Worm (Caenorhabditis elegans): ENCODE data around the gene C39F7.5.

Gene C39F7.5

DNA sequence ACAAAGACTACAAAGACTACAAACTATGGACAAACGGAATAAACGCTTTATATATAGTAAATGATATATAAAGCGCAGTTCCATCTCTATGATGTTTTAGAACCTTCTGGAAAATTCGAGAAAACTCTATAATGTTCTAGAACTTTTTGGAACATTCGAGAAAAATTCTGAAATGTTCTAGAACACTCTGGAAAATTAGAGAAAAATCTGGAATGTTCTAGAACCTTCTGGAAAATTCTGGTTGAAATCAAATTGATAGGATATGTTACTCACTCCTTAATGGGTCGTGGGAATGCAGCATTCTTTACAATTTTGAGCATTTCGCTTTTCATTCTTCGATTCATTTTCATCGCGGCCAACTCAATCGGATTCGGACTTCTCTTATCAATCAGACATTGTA is 14.0 kb downstream of the C39F7.5 start:
- no peak for TF ChIP-seq nhr-2 (tag; optimal IDR thresholded peaks at IDR 0.05)
- TF ChIP-seq nhr-76 (tag; optimal IDR thresholded peaks at IDR 0.05): no peak
- TF ChIP-seq lsy-2 (tag; optimal IDR thresholded peaks at IDR 0.05): no peak
- no peak for TF ChIP-seq M03D4.4 (tag; optimal IDR thresholded peaks at IDR 0.05)
- TF ChIP-seq ham-2 (GFP tag; optimal IDR thresholded peaks at IDR 0.05): no peak
- no peak for TF ChIP-seq bed-3 (GFP tag; optimal IDR thresholded peaks at IDR 0.05)
- TF ChIP-seq unc-39 (tag; optimal IDR thresholded peaks at IDR 0.05): no peak
- TF ChIP-seq flh-1 (GFP tag; optimal IDR thresholded peaks at IDR 0.05): no peak
- TF ChIP-seq sptf-1 (tag; optimal IDR thresholded peaks at IDR 0.05): no peak
- TF ChIP-seq mep-1 (tag; optimal IDR thresholded peaks at IDR 0.05): no peak
- no peak for TF ChIP-seq mls-2 (tag; optimal IDR thresholded peaks at IDR 0.05)
- no peak for TF ChIP-seq pha-4 (tag; optimal IDR thresholded peaks at IDR 0.05)
- no peak for TF ChIP-seq sem-2 (GFP tag; optimal IDR thresholded peaks at IDR 0.05)
- no peak for TF ChIP-seq drap-1 (GFP tag; optimal IDR thresholded peaks at IDR 0.05)
- TF ChIP-seq unc-120 (tag; optimal IDR thresholded peaks at IDR 0.05; ENCODE audit: poor library complexity, severe bottlenecking): no peak
- TF ChIP-seq ceh-43 (GFP tag; optimal IDR thresholded peaks at IDR 0.05): no peak
- TF ChIP-seq unc-62 (GFP tag; optimal IDR thresholded peaks at IDR 0.05): no peak

- TF ChIP-seq drap-1 (GFP tag; optimal IDR thresholded peaks at IDR 0.05) (no peak), unc-39 (tag; optimal IDR thresholded peaks at IDR 0.05) (no peak), nhr-12 (tag; optimal IDR thresholded peaks at IDR 0.05) (no peak)
Observed at ce11 chrV:1285657-1286123, 21.1 kb downstream of the C39F7.5 start, which contains the start of gene tank-1. TSS of gene tank-1 (minus strand) at chrV:1285707.

ce11 chrV:1287276-1287675 is 22.7 kb downstream of the C39F7.5 start:
- TF ChIP-seq ces-1 (GFP tag; optimal IDR thresholded peaks at IDR 0.05) (no peak), mep-1 (tag; optimal IDR thresholded peaks at IDR 0.05) (no peak), hlh-1 (tag; optimal IDR thresholded peaks at IDR 0.05) (no peak), M03D4.4 (tag; optimal IDR thresholded peaks at IDR 0.05) (no peak), lsy-2 (tag; optimal IDR thresholded peaks at IDR 0.05) (no peak), ceh-43 (GFP tag; optimal IDR thresholded peaks at IDR 0.05) (no peak), nhr-28 (tag; optimal IDR thresholded peaks at IDR 0.05) (no peak), unc-62 (GFP tag; optimal IDR thresholded peaks at IDR 0.05) (no peak), lin-13 (tag; optimal IDR thresholded peaks at IDR 0.05) (no peak), cnd-1 (tag; optimal IDR thresholded peaks at IDR 0.05) (no peak), ham-2 (GFP tag; optimal IDR thresholded peaks at IDR 0.05) (no peak), ztf-11 (tag; optimal IDR thresholded peaks at IDR 0.05) (no peak), bed-3 (GFP tag; optimal IDR thresholded peaks at IDR 0.05) (no peak)

DNA sequence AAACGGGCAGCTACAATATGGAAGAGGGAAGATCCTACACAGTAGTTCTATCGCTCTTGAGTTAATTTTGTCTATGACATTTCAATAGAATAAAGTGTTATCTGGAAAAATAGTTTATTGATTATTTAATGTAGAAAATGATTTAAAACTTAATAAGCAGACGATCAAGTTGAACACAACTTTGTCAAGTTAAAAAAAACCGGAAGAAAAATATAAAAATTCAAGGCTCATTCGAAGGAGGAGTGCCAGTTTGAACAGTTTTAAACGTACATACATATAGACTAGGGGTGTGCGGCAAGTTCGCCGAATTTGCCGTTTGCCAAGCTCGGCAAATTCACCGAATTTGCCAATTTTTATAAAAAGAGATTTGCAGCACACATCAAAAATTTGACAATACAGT is 34.7 kb downstream of the C39F7.5 start, which contains the start of gene egl-2:
Gene egl-2, minus strand, starts transcription at position 101 of the 400 bp plus-strand sequence.
- no peak for TF ChIP-seq unc-39 (tag; optimal IDR thresholded peaks at IDR 0.05)
- no peak for TF ChIP-seq ceh-39 (tag; optimal IDR thresholded peaks at IDR 0.05)
- TF ChIP-seq elt-1 (tag; optimal IDR thresholded peaks at IDR 0.05; ENCODE audit: borderline replicate concordance, insufficient read depth): no peak
- TF ChIP-seq unc-120 (tag; optimal IDR thresholded peaks at IDR 0.05; ENCODE audit: poor library complexity, severe bottlenecking): no peak
- no peak for TF ChIP-seq cnd-1 (tag; optimal IDR thresholded peaks at IDR 0.05)
- TF ChIP-seq M03D4.4 (tag; optimal IDR thresholded peaks at IDR 0.05): no peak
- TF ChIP-seq bed-3 (GFP tag; optimal IDR thresholded peaks at IDR 0.05): no peak
- TF ChIP-seq snpc-4 (tag; optimal IDR thresholded peaks at IDR 0.05): no peak

- no peak for TF ChIP-seq bed-3 (GFP tag; optimal IDR thresholded peaks at IDR 0.05)
- no peak for TF ChIP-seq unc-120 (tag; optimal IDR thresholded peaks at IDR 0.05; ENCODE audit: poor library complexity, severe bottlenecking)
- no peak for TF ChIP-seq nhr-28 (tag; optimal IDR thresholded peaks at IDR 0.05)
- no peak for TF ChIP-seq nhr-76 (tag; optimal IDR thresholded peaks at IDR 0.05)
- no peak for TF ChIP-seq drap-1 (GFP tag; optimal IDR thresholded peaks at IDR 0.05)
- TF ChIP-seq flh-1 (GFP tag; optimal IDR thresholded peaks at IDR 0.05): no peak
- TF ChIP-seq mls-2 (tag; optimal IDR thresholded peaks at IDR 0.05): no peak
- no peak for TF ChIP-seq ceh-39 (tag; optimal IDR thresholded peaks at IDR 0.05)
- TF ChIP-seq cnd-1 (tag; optimal IDR thresholded peaks at IDR 0.05): no peak
- no peak for TF ChIP-seq ces-1 (GFP tag; optimal IDR thresholded peaks at IDR 0.05)
- TF ChIP-seq blmp-1 (tag; optimal IDR thresholded peaks at IDR 0.05): no peak
- TF ChIP-seq lsy-2 (tag; optimal IDR thresholded peaks at IDR 0.05): no peak
- TF ChIP-seq ceh-43 (GFP tag; optimal IDR thresholded peaks at IDR 0.05): no peak
- TF ChIP-seq unc-62 (GFP tag; optimal IDR thresholded peaks at IDR 0.05): no peak
Observed at ce11 chrV:1302090-1302489, 37.5 kb downstream of the C39F7.5 start.

DNA sequence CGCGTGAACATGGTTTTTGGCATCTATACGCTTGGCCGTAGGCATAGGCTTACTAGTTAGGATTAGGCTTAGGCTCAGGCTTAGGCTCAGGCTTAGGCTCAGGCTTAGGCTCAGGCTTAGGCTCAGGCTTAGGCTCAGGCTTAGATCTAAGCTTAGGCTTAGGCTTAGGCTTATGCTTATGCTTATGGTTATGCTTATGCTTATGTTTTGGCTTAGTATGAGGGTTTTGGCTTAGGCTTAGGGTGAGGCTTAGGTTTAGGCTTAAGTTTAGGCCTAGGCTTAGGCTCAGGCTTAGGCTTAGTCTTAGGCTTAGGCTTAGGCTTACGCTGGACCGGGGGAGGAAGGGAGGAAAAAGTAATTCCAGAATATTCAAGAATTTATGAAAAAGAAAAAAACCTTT is 41.3 kb downstream of the C39F7.5 start:
- TF ChIP-seq blmp-1 (tag; optimal IDR thresholded peaks at IDR 0.05) (no peak), ham-2 (GFP tag; optimal IDR thresholded peaks at IDR 0.05) (no peak), zip-8 (tag; optimal IDR thresholded peaks at IDR 0.05) (no peak), snpc-4 (tag; optimal IDR thresholded peaks at IDR 0.05) (no peak), ceh-39 (tag; optimal IDR thresholded peaks at IDR 0.05) (no peak), ceh-83 (GFP tag; optimal IDR thresholded peaks at IDR 0.05) (no peak), lin-32 (GFP tag; optimal IDR thresholded peaks at IDR 0.05) (no peak)

Data from whole organism, mixed stage, embryonic.